Worm (Caenorhabditis elegans) whole organism, L1 larva: ENCODE results near the gene F42A10.9.

Source experiments
- C04F5.9 ChIP-seq: sonication (generic microtip); optimal IDR thresholded peaks from 2 replicates; lab custom pipeline; 2016; ENCODE audit warnings: missing genetic modification characterization, missing compliant biosample characterization
- F16B12.6 ChIP-seq: fragments of 150-350 bp; optimal IDR thresholded peaks from 2 replicates; lab custom pipeline; 2014; ENCODE audit warnings: missing biosample characterization, missing genetic modification characterization
- aha-1 ChIP-seq: fragments of 150-350 bp; optimal IDR thresholded peaks from 2 replicates; lab custom pipeline; 2014; ENCODE audit warnings: missing biosample characterization, missing genetic modification characterization
- alr-1 ChIP-seq: fragments of 200-800 bp; sonication (Bioruptor generic); optimal IDR thresholded peaks from 2 replicates; lab custom pipeline; 2018; ENCODE audit warnings: borderline replicate concordance, mild to moderate bottlenecking, missing genetic modification characterization, missing compliant biosample characterization
- aly-2 ChIP-seq: fragments of 150-350 bp; optimal IDR thresholded peaks from 2 replicates; lab custom pipeline; 2014; ENCODE audit warnings: missing biosample characterization, missing genetic modification characterization
- blmp-1 ChIP-seq: fragments of 150-350 bp; optimal IDR thresholded peaks from 2 replicates; lab custom pipeline; 2014; ENCODE audit warnings: missing biosample characterization, missing genetic modification characterization
- ceh-82 ChIP-seq, 3 experiments: fragments of 150-350 bp in 1 of 3; sonication (generic microtip) in 2 of 3; optimal IDR thresholded peaks; 2 replicates each; lab custom pipeline; 2014 to 2017; ENCODE audit warnings: missing biosample characterization in 3 of 3, missing genetic modification characterization in 3 of 3
- ceh-88 ChIP-seq: fragments of 200-800 bp; sonication (Bioruptor generic); IDR thresholded peaks from 2 replicates; pipeline ENCODE4 v1.3.6; 2022; ENCODE audit warnings: missing genetic modification characterization, missing compliant biosample characterization
- dsc-1 ChIP-seq: sonication (generic microtip); optimal IDR thresholded peaks from 2 replicates; lab custom pipeline; 2016; ENCODE audit warnings: mild to moderate bottlenecking, missing genetic modification characterization, missing compliant biosample characterization
- efl-3 ChIP-seq: fragments of 200-800 bp; sonication (Bioruptor generic); optimal IDR thresholded peaks from 2 replicates; lab custom pipeline; 2018; ENCODE audit warnings: mild to moderate bottlenecking, missing genetic modification characterization, missing compliant biosample characterization
- elt-2 ChIP-seq: sonication (generic microtip); optimal IDR thresholded peaks from 2 replicates; lab custom pipeline; 2016; ENCODE audit warnings: missing genetic modification characterization, mild to moderate bottlenecking, inconsistent platforms, missing compliant biosample characterization, missing genetic modification reagents
- fkh-10 ChIP-seq: sonication (generic microtip); optimal IDR thresholded peaks from 2 replicates; lab custom pipeline; 2017; ENCODE audit warnings: missing biosample characterization, missing genetic modification reagents, missing genetic modification characterization
- grh-1 ChIP-seq: fragments of 200-800 bp; sonication (Bioruptor generic); IDR thresholded peaks from 2 replicates; pipeline ENCODE4 v1.3.6; 2022; ENCODE audit warnings: missing genetic modification reagents, missing genetic modification characterization, missing compliant biosample characterization
- isw-1 ChIP-seq: fragments of 200-800 bp; sonication (Bioruptor generic); IDR thresholded peaks from 2 replicates; pipeline ENCODE4 v1.3.6; 2022; ENCODE audit warnings: missing genetic modification characterization, missing compliant biosample characterization
- jun-1 ChIP-seq: fragments of 150-350 bp; optimal IDR thresholded peaks from 2 replicates; lab custom pipeline; 2014; ENCODE audit warnings: missing biosample characterization, missing genetic modification reagents, missing genetic modification characterization
- lin-14 ChIP-seq: fragments of 200-800 bp; sonication (Bioruptor generic); optimal IDR thresholded peaks from 2 replicates; lab custom pipeline; 2018; ENCODE audit warnings: mild to moderate bottlenecking, missing genetic modification characterization, moderate library complexity, missing compliant biosample characterization
- lir-3 ChIP-seq: sonication (generic microtip); optimal IDR thresholded peaks from 2 replicates; lab custom pipeline; 2016; ENCODE audit warnings: mild to moderate bottlenecking, missing genetic modification characterization, moderate library complexity, missing compliant biosample characterization; ENCODE audit not compliant: poor library complexity
- lsy-2 ChIP-seq, 2 experiments: fragments of 150-350 bp; optimal IDR thresholded peaks; 2 replicates each; lab custom pipeline; 2014; ENCODE audit warnings: missing biosample characterization in 2 of 2, missing genetic modification characterization in 2 of 2
- mdl-1 ChIP-seq, 2 experiments: fragments of 150-350 bp; optimal IDR thresholded peaks; 2 replicates each; lab custom pipeline; 2014 to 2017; ENCODE audit warnings: missing biosample characterization in 2 of 2, missing genetic modification characterization in 2 of 2, inconsistent platforms in 1 of 2
- mep-1 ChIP-seq: fragments of 150-350 bp; optimal IDR thresholded peaks from 2 replicates; lab custom pipeline; 2014; ENCODE audit warnings: missing biosample characterization, missing genetic modification characterization
- nhr-12 ChIP-seq: sonication (generic microtip); optimal IDR thresholded peaks from 2 replicates; lab custom pipeline; 2017; ENCODE audit warnings: missing biosample characterization, missing genetic modification characterization
- nhr-19 ChIP-seq: fragments of 200-800 bp; sonication (Bioruptor generic); conservative IDR thresholded peaks from 2 replicates; pipeline ENCODE4 v1.3.6; 2022; ENCODE audit warnings: missing genetic modification characterization, missing compliant biosample characterization
- nhr-71 ChIP-seq: sonication (generic microtip); optimal IDR thresholded peaks from 2 replicates; lab custom pipeline; 2016; ENCODE audit warnings: mild to moderate bottlenecking, missing genetic modification characterization, moderate library complexity, missing compliant biosample characterization
- nhr-76 ChIP-seq: sonication (generic microtip); optimal IDR thresholded peaks from 2 replicates; lab custom pipeline; 2017; ENCODE audit warnings: missing biosample characterization, missing genetic modification characterization
- nhr-77 ChIP-seq: fragments of 150-350 bp; optimal IDR thresholded peaks from 2 replicates; lab custom pipeline; 2014; ENCODE audit warnings: missing biosample characterization, missing genetic modification characterization
- pqm-1 ChIP-seq: sonication (generic microtip); optimal IDR thresholded peaks from 3 replicates; lab custom pipeline; 2017; ENCODE audit warnings: missing biosample characterization, missing genetic modification characterization
- rnt-1 ChIP-seq: sonication (generic microtip); optimal IDR thresholded peaks from 2 replicates; lab custom pipeline; 2016; ENCODE audit warnings: mild to moderate bottlenecking, missing genetic modification characterization, moderate library complexity, missing compliant biosample characterization
- skn-1 ChIP-seq: fragments of 150-350 bp; optimal IDR thresholded peaks from 2 replicates; lab custom pipeline; 2014; ENCODE audit warnings: missing biosample characterization, missing genetic modification characterization
- sptf-1 ChIP-seq: fragments of 150-350 bp; optimal IDR thresholded peaks from 2 replicates; lab custom pipeline; 2014; ENCODE audit warnings: missing biosample characterization, missing genetic modification characterization
- sup-37 ChIP-seq: fragments of 200-800 bp; sonication (Bioruptor generic); optimal IDR thresholded peaks from 2 replicates; lab custom pipeline; 2018; ENCODE audit warnings: mild to moderate bottlenecking, missing genetic modification characterization, missing compliant biosample characterization
- swsn-7 ChIP-seq: sonication (generic microtip); optimal IDR thresholded peaks from 2 replicates; lab custom pipeline; 2016; ENCODE audit warnings: missing genetic modification characterization, missing compliant biosample characterization
- unc-130 ChIP-seq: fragments of 150-350 bp; optimal IDR thresholded peaks from 2 replicates; lab custom pipeline; 2017; ENCODE audit warnings: missing biosample characterization, missing genetic modification characterization, inconsistent platforms
- unc-86 ChIP-seq: sonication (generic microtip); optimal IDR thresholded peaks from 2 replicates; lab custom pipeline; 2016; ENCODE audit warnings: missing genetic modification characterization, missing compliant biosample characterization
- unc-98 ChIP-seq: fragments of 200-800 bp; sonication (Bioruptor generic); IDR thresholded peaks from 2 replicates; pipeline ENCODE4 v1.3.6; 2022; ENCODE audit warnings: missing genetic modification characterization, missing compliant biosample characterization
- xbp-1 ChIP-seq: sonication (generic microtip); optimal IDR thresholded peaks from 2 replicates; lab custom pipeline; 2016; ENCODE audit warnings: missing genetic modification characterization, missing compliant biosample characterization

The F42A10.9 gene

DNA sequence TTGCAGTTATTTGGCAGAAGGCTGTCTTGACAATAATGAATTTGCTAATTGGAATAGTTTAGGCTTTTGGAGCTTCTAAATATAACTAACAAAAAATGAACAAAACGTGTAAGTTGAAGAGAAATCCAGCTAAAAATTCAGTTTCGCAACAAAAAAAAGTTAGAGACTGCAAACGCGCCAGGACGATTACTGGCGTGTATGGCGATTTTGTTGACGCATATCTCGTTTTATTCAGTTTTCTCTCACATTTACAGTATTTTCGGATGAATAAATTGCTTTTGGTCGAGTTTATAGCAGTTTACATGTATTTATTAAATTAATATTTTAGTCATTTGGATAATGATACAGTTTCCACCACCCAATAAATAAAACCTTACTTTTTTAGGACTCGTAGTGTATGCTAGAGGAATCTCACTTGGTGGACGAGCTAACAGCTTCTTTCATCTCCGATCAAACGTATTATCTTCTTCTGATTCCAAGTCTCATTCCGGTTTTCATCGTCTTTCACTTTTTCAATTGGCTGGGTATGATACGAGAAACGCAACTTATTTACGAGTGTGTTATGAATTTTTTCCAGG is 8.7 kb downstream of the F42A10.9 start, which contains the start of the genes abcf-3 and F42A10.5 (continued):
- TF ChIP-seq sptf-1 (tag; lab: Kevin White, UChicago) (no peak), nhr-76 (tag; lab: Kevin White, UChicago) (no peak), sup-37 (GFP tag; lab: Kevin White, UChicago) (no peak), jun-1 (peak; percentile 56), alr-1 (tag; lab: Kevin White, UChicago) (no peak), mep-1 (tag; lab: Kevin White, UChicago) (peak; percentile 88), rnt-1 (peak; percentile 83), isw-1 (peak; percentile 61), elt-2 (tag; lab: Kevin White, UChicago) (peak; percentile 45), unc-98 (GFP tag; lab: Robert Waterston, UW) (no peak), mdl-1 (tag; optimal IDR thresholded peaks at IDR 0.05; lab: Kevin White, UChicago) (peak in 1 of 2 experiments; percentile 50), unc-86 (tag; lab: Kevin White, UChicago) (peak; percentile 37), fkh-10 (GFP tag; lab: Kevin White, UChicago) (peak; percentile 57), xbp-1 (tag; lab: Kevin White, UChicago) (peak; percentile 61), ceh-82 (tag; optimal IDR thresholded peaks at IDR 0.05; lab: Kevin White, UChicago) (peak; percentile 67 to 80 (median 76)), grh-1 (GFP tag; lab: Robert Waterston, UW) (peak; percentile 62), nhr-12 (tag; lab: Kevin White, UChicago) (no peak), nhr-71 (tag; lab: Kevin White, UChicago) (peak; percentile 84), skn-1 (peak; percentile 85)

DNA sequence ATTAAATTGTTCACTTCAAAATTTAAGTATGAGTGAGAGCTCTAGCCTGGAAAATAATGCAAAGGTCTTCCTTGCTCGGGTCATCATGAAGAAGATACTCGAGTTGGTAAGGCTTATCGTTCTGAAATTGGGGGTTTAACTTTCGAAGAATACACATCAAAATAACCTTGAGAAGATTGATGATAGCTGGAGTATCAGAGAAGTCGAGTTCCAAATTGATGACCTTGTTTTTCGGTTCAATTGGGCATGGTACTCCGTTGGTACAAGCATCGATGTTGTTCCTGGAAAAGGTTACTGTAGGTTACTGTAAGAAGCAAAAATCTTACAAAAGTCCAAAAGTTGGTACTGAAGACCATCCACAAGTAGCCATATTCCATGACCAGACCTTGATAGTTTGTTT is 11.8 kb downstream of the F42A10.9 start:
- no peak for TF ChIP-seq efl-3 (GFP tag; lab: Kevin White, UChicago)
- TF ChIP-seq unc-130 (tag; lab: Kevin White, UChicago): no peak
- TF ChIP-seq lin-14 (GFP tag; lab: Kevin White, UChicago): no peak
- TF ChIP-seq mdl-1 (tag; optimal IDR thresholded peaks at IDR 0.05; lab: Kevin White, UChicago): no peak

DNA sequence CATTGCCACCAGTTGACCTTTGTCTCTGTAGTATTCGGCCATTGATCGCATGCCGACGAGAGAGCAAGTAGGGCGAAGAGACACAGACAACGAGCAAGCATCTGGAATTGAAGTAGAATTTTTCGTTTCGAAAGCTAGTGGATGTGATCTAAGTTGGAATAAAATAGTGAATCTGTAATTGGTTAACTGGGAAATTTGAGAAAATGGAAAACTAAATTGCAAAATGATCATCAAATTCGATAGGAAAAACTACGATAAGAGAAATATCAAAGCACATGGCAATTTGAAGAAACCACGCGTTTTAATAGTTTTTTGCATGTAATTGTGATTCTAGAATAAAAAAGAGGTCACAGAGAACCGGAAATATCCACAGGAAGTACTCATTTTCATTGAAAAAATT is 12.4 kb downstream of the F42A10.9 start, which contains the start of gene F42A10.6:
Gene F42A10.6, minus strand, starts transcription at position 101 of the 400 bp plus-strand sequence.
- TF ChIP-seq pqm-1 (tag; lab: Kevin White, UChicago) (no peak), blmp-1 (tag; lab: Kevin White, UChicago) (no peak), aha-1 (tag; lab: Kevin White, UChicago) (no peak), aly-2 (no peak), ceh-88 (GFP tag; lab: Robert Waterston, UW) (no peak), jun-1 (no peak), nhr-77 (no peak), lsy-2 (tag; optimal IDR thresholded peaks at IDR 0.05; lab: Kevin White, UChicago) (no peak), C04F5.9 (tag; lab: Kevin White, UChicago) (no peak), lir-3 (tag; lab: Kevin White, UChicago) (no peak)
- TF ChIP-seq, all 84 proteins: peak for 0

DNA sequence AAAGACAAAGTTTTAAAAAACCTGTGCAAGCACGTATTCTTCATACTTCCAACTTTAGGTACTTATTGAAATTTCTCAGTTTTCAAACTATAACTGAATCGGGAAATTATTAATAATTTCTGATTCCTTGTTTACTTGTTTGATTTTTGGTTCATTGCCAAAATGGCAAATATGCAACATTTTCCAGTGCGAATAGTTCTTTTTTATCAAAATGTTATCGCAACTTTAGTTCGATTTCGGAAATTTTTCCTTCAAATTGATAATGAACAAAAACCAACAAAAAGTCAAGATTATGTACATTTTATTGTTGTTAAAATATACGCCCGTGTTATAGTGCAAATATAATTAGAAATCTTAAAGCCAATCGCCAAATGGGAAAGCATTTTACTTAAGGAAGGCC is 13.3 kb downstream of the F42A10.9 start:
- TF ChIP-seq sptf-1 (tag; lab: Kevin White, UChicago): no peak
- TF ChIP-seq elt-2 (tag; lab: Kevin White, UChicago): peak; percentile 33
- no peak for TF ChIP-seq xbp-1 (tag; lab: Kevin White, UChicago)
- no peak for TF ChIP-seq nhr-19
- no peak for TF ChIP-seq swsn-7
- TF ChIP-seq F16B12.6: no peak
- no peak for TF ChIP-seq lir-3 (tag; lab: Kevin White, UChicago)
- TF ChIP-seq dsc-1 (tag; lab: Kevin White, UChicago): no peak
